Fruit fly (Drosophila melanogaster) whole organism, wandering third instar larva: ENCODE data around the gene Ak1.

Experiments used
- Abd-B ChIP-seq: fragments of >200 bp; optimal IDR thresholded peaks from 2 replicates; lab custom pipeline; 2017; ENCODE audit warnings: missing biosample characterization, missing genetic modification characterization
- CG32264 ChIP-seq: fragments of 200-800 bp; sonication (Bioruptor generic); optimal IDR thresholded peaks from 2 replicates; lab custom pipeline; 2016; ENCODE audit warnings: missing biosample characterization, missing genetic modification characterization
- CrebA ChIP-seq: fragments of 200-800 bp; sonication (Bioruptor generic); optimal IDR thresholded peaks from 2 replicates; lab custom pipeline; 2016; ENCODE audit warnings: missing biosample characterization, mild to moderate bottlenecking, missing genetic modification characterization, borderline replicate concordance
- Dfd ChIP-seq: fragments of >200 bp; optimal IDR thresholded peaks from 2 replicates; lab custom pipeline; 2017; ENCODE audit warnings: missing biosample characterization, missing genetic modification characterization
- Dif ChIP-seq: fragments of 200-275, 200-300 bp; sonication (Bioruptor generic); optimal IDR thresholded peaks from 2 replicates; lab custom pipeline; 2018; ENCODE audit warnings: missing biosample characterization, missing genetic modification characterization; ENCODE audit not compliant: partially characterized antibody
- GATAd ChIP-seq: sonication (Bioruptor generic); optimal IDR thresholded peaks from 2 replicates; lab custom pipeline; 2016; ENCODE audit warnings: missing biosample characterization, missing genetic modification characterization
- Hr78 ChIP-seq: fragments of >200 bp; optimal IDR thresholded peaks from 2 replicates; lab custom pipeline; 2017; ENCODE audit warnings: missing biosample characterization, missing genetic modification characterization
- Hr83 ChIP-seq: fragments of 200-300 bp; sonication (Bioruptor generic); optimal IDR thresholded peaks from 2 replicates; lab custom pipeline; 2016; ENCODE audit warnings: missing biosample characterization, mild to moderate bottlenecking, missing genetic modification characterization, moderate library complexity; ENCODE audit not compliant: poor library complexity, severe bottlenecking
- Jra ChIP-seq: sonication (Bioruptor generic); optimal IDR thresholded peaks from 2 replicates; lab custom pipeline; 2016; ENCODE audit warnings: missing biosample characterization, missing genetic modification characterization
- Myc ChIP-seq: fragments of >200 bp; optimal IDR thresholded peaks from 2 replicates; lab custom pipeline; 2017
- OdsH ChIP-seq: fragments of 200-800 bp; sonication (Bioruptor generic); optimal IDR thresholded peaks from 2 replicates; lab custom pipeline; 2016; ENCODE audit warnings: missing biosample characterization, mild to moderate bottlenecking, missing genetic modification characterization
- Rel ChIP-seq, 2 experiments: fragments of 200-800 bp; sonication (Bioruptor generic) in 1 of 2; optimal IDR thresholded peaks; 2 replicates in 1 of 2; 3 replicates in 1 of 2; lab custom pipeline; 2016 to 2019; ENCODE audit warnings: mild to moderate bottlenecking in 2 of 2, missing biosample characterization in 2 of 2, missing genetic modification characterization in 2 of 2, moderate library complexity in 1 of 2
- Sp1 ChIP-seq: fragments of 200-800 bp; sonication (Bioruptor generic); optimal IDR thresholded peaks from 3 replicates; lab custom pipeline; 2019; ENCODE audit warnings: missing biosample characterization, mild to moderate bottlenecking, missing genetic modification characterization, moderate library complexity
- brk ChIP-seq: fragments of 200-800 bp; sonication (Bioruptor generic); optimal IDR thresholded peaks from 2 replicates; lab custom pipeline; 2016; ENCODE audit warnings: missing biosample characterization, mild to moderate bottlenecking, missing genetic modification characterization
- dl ChIP-seq, 2 experiments: fragments of 175-275, 200-275 bp in 1 of 2; fragments of 200-275 bp in 1 of 2; sonication (Bioruptor generic); optimal IDR thresholded peaks; lab custom pipeline; 2018; ENCODE audit warnings: mild to moderate bottlenecking in 2 of 2, missing biosample characterization in 2 of 2, missing genetic modification characterization in 2 of 2, moderate library complexity in 2 of 2; ENCODE audit not compliant: partially characterized antibody in 2 of 2, insufficient read depth in 1 of 2
- dmrt93B ChIP-seq: fragments of 200-800 bp; sonication (Bioruptor generic); optimal IDR thresholded peaks from 2 replicates; lab custom pipeline; 2018; ENCODE audit warnings: missing biosample characterization, mild to moderate bottlenecking, missing genetic modification characterization
- dsf ChIP-seq: sonication (Bioruptor generic); optimal IDR thresholded peaks from 2 replicates; lab custom pipeline; 2016; ENCODE audit warnings: missing biosample characterization, missing genetic modification characterization, borderline replicate concordance
- ey ChIP-seq: fragments of 200-800 bp; sonication (Bioruptor generic); optimal IDR thresholded peaks from 2 replicates; lab custom pipeline; 2016; ENCODE audit warnings: missing biosample characterization, missing genetic modification characterization
- foxo ChIP-seq, 2 experiments: fragments of 200-800 bp; sonication (Bioruptor generic); optimal IDR thresholded peaks; 2 replicates in 1 of 2; 3 replicates in 1 of 2; lab custom pipeline; 2016 to 2017; ENCODE audit warnings: missing biosample characterization in 2 of 2, missing genetic modification characterization in 2 of 2
- fru ChIP-seq: fragments of 200-800 bp; sonication (Bioruptor generic); optimal IDR thresholded peaks from 3 replicates; lab custom pipeline; 2016; ENCODE audit warnings: missing biosample characterization, mild to moderate bottlenecking, missing genetic modification characterization
- h ChIP-seq: fragments of 200-800 bp; sonication (Bioruptor generic); optimal IDR thresholded peaks from 3 replicates; lab custom pipeline; 2016; ENCODE audit warnings: missing biosample characterization, mild to moderate bottlenecking, missing genetic modification characterization
- jim ChIP-seq: fragments of 175-275, 200-325 bp; sonication (Bioruptor generic); optimal IDR thresholded peaks from 2 replicates; lab custom pipeline; 2016; ENCODE audit warnings: missing biosample characterization, mild to moderate bottlenecking, missing genetic modification characterization
- pan ChIP-seq: fragments of >200 bp; optimal IDR thresholded peaks from 2 replicates; lab custom pipeline; 2017
- psq ChIP-seq: fragments of 200-800 bp; sonication (Bioruptor generic); optimal IDR thresholded peaks from 3 replicates; lab custom pipeline; 2017; ENCODE audit warnings: missing biosample characterization, mild to moderate bottlenecking, missing genetic modification characterization, moderate library complexity
- rgr ChIP-seq: fragments of 200-800 bp; sonication (Bioruptor generic); optimal IDR thresholded peaks from 3 replicates; lab custom pipeline; 2016; ENCODE audit warnings: missing biosample characterization, mild to moderate bottlenecking, missing genetic modification characterization
- sv ChIP-seq: fragments of 200-800 bp; sonication (Bioruptor generic); optimal IDR thresholded peaks from 3 replicates; lab custom pipeline; 2016; ENCODE audit warnings: missing biosample characterization, missing genetic modification characterization
- usp ChIP-seq: fragments of >200 bp; optimal IDR thresholded peaks from 2 replicates; lab custom pipeline; 2017; ENCODE audit warnings: missing biosample characterization, missing genetic modification characterization
- woc ChIP-seq: sonication (Bioruptor generic); optimal IDR thresholded peaks from 2 replicates; lab custom pipeline; 2016; ENCODE audit warnings: missing biosample characterization, mild to moderate bottlenecking, missing genetic modification characterization

The Ak1 gene

DNA sequence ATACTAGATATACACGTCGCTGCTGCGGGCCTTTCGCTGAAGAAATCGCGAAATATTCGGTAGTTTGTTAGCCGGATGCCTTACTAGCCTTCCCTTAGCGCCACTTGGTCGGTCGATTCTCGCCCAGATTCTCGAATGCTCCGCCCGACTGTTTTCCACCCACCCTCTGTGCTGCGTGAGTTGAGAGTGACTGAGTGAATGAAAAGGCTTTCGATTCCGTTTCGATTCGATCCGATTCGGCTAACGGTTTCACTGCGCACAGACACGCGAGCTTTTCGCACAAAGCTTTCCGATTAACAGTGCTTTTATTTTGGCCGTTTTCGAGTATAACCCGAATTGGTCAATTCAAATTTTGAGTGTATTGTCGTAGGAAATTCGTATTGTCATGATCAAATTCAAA is at the start of gene Ak1:
TSS of gene Ak1 (minus strand) at position 347 of the 400 bp plus-strand sequence.
- TF ChIP-seq h (GFP tag; lab: Kevin White, UChicago) (no peak), Sp1 (GFP tag; lab: Kevin White, UChicago) (no peak)

DNA sequence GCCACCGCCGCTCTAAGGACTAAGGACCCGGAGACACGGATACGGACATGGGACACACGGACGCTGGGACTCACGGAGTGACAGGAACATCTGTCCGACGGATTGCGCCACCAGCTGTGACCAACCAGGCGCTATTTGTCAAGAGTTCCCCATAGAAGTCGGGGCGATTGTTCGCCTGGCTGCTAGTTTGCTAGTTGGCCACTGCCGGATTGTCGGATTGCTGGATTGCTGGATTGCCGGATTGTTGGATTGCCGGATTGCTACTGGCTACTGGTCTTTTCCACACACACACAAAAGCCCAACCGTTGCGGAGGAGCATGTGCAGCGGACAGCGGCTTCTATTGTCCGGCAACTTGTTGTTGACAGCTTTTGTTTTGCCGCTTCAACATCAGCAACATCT is 23.3 kb upstream of the Ak1 start:
- TF ChIP-seq Dfd (GFP tag; lab: Kevin White, UChicago) (no peak), CG32264 (no peak), rgr (GFP tag; lab: Kevin White, UChicago) (no peak), Hr78 (GFP tag; lab: Kevin White, UChicago) (no peak), h (GFP tag; lab: Kevin White, UChicago) (no peak), Sp1 (GFP tag; lab: Kevin White, UChicago) (no peak), CrebA (GFP tag; lab: Kevin White, UChicago) (no peak), dl (GFP tag; optimal IDR thresholded peaks at IDR 0.05; lab: Kevin White, UChicago; ENCODE audit: insufficient read depth in 1 of 2, partially characterized antibody in 2 of 2) (no peak), fru (GFP tag; lab: Kevin White, UChicago) (no peak)

DNA sequence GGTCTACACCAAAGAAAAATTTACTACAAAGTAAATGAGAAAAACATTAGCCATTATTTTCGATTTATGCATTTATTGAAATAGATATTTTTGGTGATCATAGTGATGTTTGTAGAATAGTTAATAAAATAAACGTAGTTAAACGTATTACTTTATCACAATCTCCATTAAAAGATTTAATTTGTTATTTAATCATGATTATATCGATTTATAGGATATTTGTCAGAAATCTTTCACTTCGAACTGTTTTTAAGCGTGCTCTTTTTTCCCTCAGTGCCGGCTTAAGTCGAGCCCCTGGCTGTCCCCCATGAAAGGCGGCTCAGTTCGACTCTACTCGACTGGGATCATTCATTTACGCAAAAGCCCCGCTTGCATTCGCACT is 19.7 kb upstream of the Ak1 start:
- TF ChIP-seq foxo (GFP tag; optimal IDR thresholded peaks at IDR 0.05; lab: Kevin White, UChicago) (no peak), Hr83 (no peak), woc (GFP tag; lab: Kevin White, UChicago) (no peak), OdsH (GFP tag; lab: Kevin White, UChicago) (no peak), jim (GFP tag; lab: Kevin White, UChicago) (no peak), dl (GFP tag; optimal IDR thresholded peaks at IDR 0.05; lab: Kevin White, UChicago; ENCODE audit: insufficient read depth in 1 of 2, partially characterized antibody in 2 of 2) (no peak), CG32264 (no peak), sv (GFP tag; lab: Kevin White, UChicago) (no peak), Hr78 (GFP tag; lab: Kevin White, UChicago) (no peak), Dif (GFP tag; lab: Kevin White, UChicago) (no peak)

DNA sequence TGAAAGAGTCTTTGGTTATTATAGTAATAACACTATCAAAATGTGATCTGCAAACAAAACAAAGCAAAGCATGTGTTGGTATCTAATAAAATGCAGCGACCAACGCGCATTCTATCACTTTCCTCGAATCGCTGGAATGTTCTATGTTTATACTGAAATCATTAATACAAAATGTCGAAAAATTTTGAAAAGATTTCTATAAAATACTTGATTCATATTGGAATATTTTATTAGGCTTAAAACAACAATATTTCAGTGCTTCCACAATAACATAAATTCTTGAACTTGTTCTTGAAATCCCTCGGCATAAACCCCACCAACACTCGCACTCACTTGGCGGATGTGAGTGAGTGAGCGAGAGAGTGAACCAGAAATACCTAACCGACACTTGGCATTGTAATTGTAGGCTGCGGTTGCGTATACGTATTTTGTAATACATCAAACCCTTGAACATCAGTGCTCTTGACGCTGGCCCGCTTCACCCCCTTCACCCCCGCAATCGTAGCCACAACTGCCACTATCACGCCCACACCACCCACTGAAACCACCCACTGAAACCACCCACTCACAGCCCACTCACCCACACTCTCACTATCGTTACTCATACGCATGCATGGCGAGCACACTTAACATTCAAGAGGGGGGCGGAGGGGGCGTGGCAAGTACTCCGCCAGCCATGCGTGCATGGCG is 19.2 kb upstream of the Ak1 start:
- TF ChIP-seq CG32264 (no peak), usp (GFP tag; lab: Kevin White, UChicago) (no peak), Hr83 (no peak), Hr78 (GFP tag; lab: Kevin White, UChicago) (no peak), woc (GFP tag; lab: Kevin White, UChicago) (no peak), brk (no peak), CrebA (GFP tag; lab: Kevin White, UChicago) (no peak), psq (no peak), Myc (lab: Kevin White, UChicago) (no peak), ey (GFP tag; lab: Kevin White, UChicago) (no peak), dl (GFP tag; optimal IDR thresholded peaks at IDR 0.05; lab: Kevin White, UChicago; ENCODE audit: insufficient read depth in 1 of 2, partially characterized antibody in 2 of 2) (no peak)

DNA sequence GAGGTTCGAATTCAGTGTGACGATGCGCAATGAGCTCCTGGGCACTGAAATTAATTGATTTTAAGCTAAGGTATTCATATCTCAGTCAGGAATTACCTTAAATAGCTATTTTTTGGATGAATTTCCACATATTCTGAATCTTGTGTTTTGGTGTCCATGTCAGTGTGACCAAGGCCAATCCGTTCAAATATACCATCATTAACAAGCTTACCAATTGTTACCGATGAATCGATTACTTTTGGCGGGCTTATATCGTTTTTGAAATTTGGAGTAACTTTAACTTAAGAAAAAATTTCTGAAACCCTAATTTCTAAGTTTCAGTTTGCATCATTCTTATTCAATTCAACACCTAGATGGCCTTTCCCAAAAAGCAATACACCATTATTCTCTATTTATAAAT is 2.0 kb upstream of the Ak1 start, which contains the start of gene Tsen54:
TSS of gene Tsen54 (minus strand) at position 175 of the 400 bp plus-strand sequence.
- no peak for TF ChIP-seq pan
- TF ChIP-seq sv (GFP tag; lab: Kevin White, UChicago), result no peak
- TF ChIP-seq Jra (GFP tag; lab: Kevin White, UChicago), result no peak
- no peak for TF ChIP-seq dsf (GFP tag; lab: Kevin White, UChicago)
- no peak for TF ChIP-seq Dfd (GFP tag; lab: Kevin White, UChicago)
- no peak for TF ChIP-seq usp (GFP tag; lab: Kevin White, UChicago)
- TF ChIP-seq Abd-B (GFP tag; lab: Kevin White, UChicago), result no peak
- no peak for TF ChIP-seq dmrt93B (GFP tag; lab: Kevin White, UChicago)

DNA sequence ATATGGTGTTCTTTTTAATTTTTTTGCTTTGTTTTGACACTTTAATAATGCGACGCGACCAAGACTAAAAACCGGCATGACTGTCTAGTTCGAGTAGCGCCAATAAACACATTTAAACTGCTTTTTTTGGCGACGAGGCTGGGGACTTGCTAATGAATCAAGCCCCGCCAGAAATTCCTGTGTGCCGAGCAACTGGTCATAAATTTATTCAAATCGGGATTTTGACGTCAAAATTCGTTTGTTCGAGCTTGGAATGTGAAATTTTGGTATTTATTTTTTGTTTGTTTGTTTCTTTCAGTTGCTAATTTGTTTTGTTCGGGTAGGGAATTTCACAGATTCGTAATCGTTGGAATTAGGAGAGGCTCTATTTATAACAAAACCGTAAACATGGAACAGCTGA is 902 bp downstream of the Ak1 start:
- no peak for TF ChIP-seq GATAd (GFP tag; lab: Kevin White, UChicago)
- TF ChIP-seq CrebA (GFP tag; lab: Kevin White, UChicago), result no peak
- TF ChIP-seq brk, result no peak
- no peak for TF ChIP-seq dmrt93B (GFP tag; lab: Kevin White, UChicago)
- no peak for TF ChIP-seq jim (GFP tag; lab: Kevin White, UChicago)
- TF ChIP-seq Rel (GFP tag; optimal IDR thresholded peaks at IDR 0.05; lab: Kevin White, UChicago), result no peak
- TF ChIP-seq Rel (tag; optimal IDR thresholded peaks at IDR 0.05; lab: Kevin White, UChicago), result peak; percentile 10
- no peak for TF ChIP-seq pan
